Worm (Caenorhabditis elegans): Measurements from ENCODE around the gene sri-28.

DNA sequence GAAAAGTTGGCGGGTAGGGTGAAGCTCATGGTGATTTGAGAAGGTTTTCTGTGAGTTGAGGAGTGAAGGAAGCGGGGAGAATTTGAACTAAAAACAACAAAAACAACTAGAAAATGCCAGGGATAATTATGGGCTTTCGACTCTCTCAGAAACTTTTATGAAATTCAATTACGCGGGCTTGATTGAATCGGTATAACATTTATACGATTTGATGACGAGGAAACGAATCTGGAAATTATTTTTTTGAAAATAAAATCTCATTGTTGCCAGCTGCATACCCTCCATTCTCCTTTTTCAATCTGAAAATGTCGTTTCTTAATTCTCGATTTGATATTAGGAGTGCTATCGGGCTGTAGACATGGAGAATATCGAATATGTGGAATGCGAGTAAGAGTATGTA, 42.8 kb downstream of the sri-28 start, which contains the start of gene srg-21:
- TF ChIP-seq flt-1 (GFP tag; IDR thresholded peaks at IDR 0.05) (no peak), tab-1 (GFP tag; IDR thresholded peaks at IDR 0.05) (no peak), T22C8.4 (GFP tag; IDR thresholded peaks at IDR 0.05) (no peak), ref-1 (GFP tag; conservative IDR thresholded peaks at IDR 0.05) (no peak), klf-2 (GFP tag; conservative IDR thresholded peaks at IDR 0.05) (no peak), cog-1 (tag; optimal IDR thresholded peaks at IDR 0.05) (no peak)

Measured in whole organism, midembryonic.